Worm (Caenorhabditis elegans) whole organism, L1 larva: Measurements from ENCODE around the gene algn-6.

ENCODE experiments used
- aha-1 ChIP-seq: fragments of 150-350 bp; optimal IDR thresholded peaks from 2 replicates; lab custom pipeline; 2014; ENCODE audit warnings: missing biosample characterization, missing genetic modification characterization
- ceh-8 ChIP-seq: fragments of 200-800 bp; sonication (Bioruptor generic); optimal IDR thresholded peaks from 2 replicates; lab custom pipeline; 2018; ENCODE audit warnings: mild to moderate bottlenecking, missing genetic modification characterization, moderate library complexity, missing compliant biosample characterization
- egl-27 ChIP-seq, 2 experiments: fragments of 150-350 bp in 1 of 2; sonication (generic microtip); optimal IDR thresholded peaks; 3 replicates each; lab custom pipeline; 2017 to 2018; ENCODE audit warnings: missing biosample characterization in 2 of 2, missing genetic modification characterization in 2 of 2, missing genetic modification reagents in 2 of 2
- ets-5 ChIP-seq: fragments of 200-800 bp; sonication (Bioruptor generic); IDR thresholded peaks from 2 replicates; pipeline ENCODE4 v1.3.6; 2022; ENCODE audit warnings: missing genetic modification characterization, missing compliant biosample characterization
- fos-1 ChIP-seq: fragments of 150-350 bp; optimal IDR thresholded peaks from 2 replicates; lab custom pipeline; 2014; ENCODE audit warnings: missing biosample characterization, missing genetic modification characterization
- grh-1 ChIP-seq: fragments of 200-800 bp; sonication (Bioruptor generic); IDR thresholded peaks from 2 replicates; pipeline ENCODE4 v1.3.6; 2022; ENCODE audit warnings: missing genetic modification reagents, missing genetic modification characterization, missing compliant biosample characterization
- nhr-12 ChIP-seq: sonication (generic microtip); optimal IDR thresholded peaks from 2 replicates; lab custom pipeline; 2017; ENCODE audit warnings: missing biosample characterization, missing genetic modification characterization
- nhr-28 ChIP-seq: fragments of 150-350 bp; optimal IDR thresholded peaks from 2 replicates; lab custom pipeline; 2014; ENCODE audit warnings: missing biosample characterization, missing genetic modification characterization
- nhr-77 ChIP-seq: fragments of 150-350 bp; optimal IDR thresholded peaks from 2 replicates; lab custom pipeline; 2014; ENCODE audit warnings: missing biosample characterization, missing genetic modification characterization
- snpc-4 ChIP-seq: fragments of 150-350 bp; optimal IDR thresholded peaks from 2 replicates; lab custom pipeline; 2014; ENCODE audit warnings: missing biosample characterization, missing genetic modification characterization
- unc-62 ChIP-seq: fragments of 150-350 bp; optimal IDR thresholded peaks from 2 replicates; lab custom pipeline; 2014; ENCODE audit warnings: missing biosample characterization, missing genetic modification reagents, missing genetic modification characterization
- unc-98 ChIP-seq: fragments of 200-800 bp; sonication (Bioruptor generic); IDR thresholded peaks from 2 replicates; pipeline ENCODE4 v1.3.6; 2022; ENCODE audit warnings: missing genetic modification characterization, missing compliant biosample characterization
- ztf-4 ChIP-seq: fragments of 150-350 bp; optimal IDR thresholded peaks from 2 replicates; lab custom pipeline; 2014; ENCODE audit warnings: missing biosample characterization, missing genetic modification characterization

ce11 chrII:7991279-7991678, 48.3 kb upstream of the algn-6 start:
- no peak for TF ChIP-seq ceh-8 (GFP tag; lab: Kevin White, UChicago)
- no peak for TF ChIP-seq unc-98 (GFP tag; lab: Robert Waterston, UW)
- TF ChIP-seq unc-62 (GFP tag; lab: Kevin White, UChicago), result no peak
- TF ChIP-seq nhr-77 (tag; lab: Kevin White, UChicago), result no peak
- no peak for TF ChIP-seq nhr-28 (tag; lab: Kevin White, UChicago)
- TF ChIP-seq snpc-4 (tag; lab: Kevin White, UChicago), result no peak
- no peak for TF ChIP-seq ztf-4 (tag; lab: Kevin White, UChicago)
- TF ChIP-seq fos-1 (tag; lab: Kevin White, UChicago), result no peak
- TF ChIP-seq ets-5, result no peak
- TF ChIP-seq grh-1, result no peak
- no peak for TF ChIP-seq egl-27 (tag; optimal IDR thresholded peaks at IDR 0.05; lab: Kevin White, UChicago)
- TF ChIP-seq aha-1 (tag; lab: Kevin White, UChicago), result no peak
- TF ChIP-seq nhr-12 (tag; lab: Kevin White, UChicago), result no peak
